Worm (Caenorhabditis elegans): ENCODE data around the gene daf-5.

- no peak for TF ChIP-seq unc-130 (tag; optimal IDR thresholded peaks at IDR 0.05)
- TF ChIP-seq mep-1 (tag; optimal IDR thresholded peaks at IDR 0.05), result no peak
- TF ChIP-seq mdl-1 (tag; optimal IDR thresholded peaks at IDR 0.05), result no peak
- TF ChIP-seq unc-30 (tag; optimal IDR thresholded peaks at IDR 0.05), result no peak
- TF ChIP-seq ama-1 (optimal IDR thresholded peaks at IDR 0.05), result no peak
- no peak for TF ChIP-seq nhr-85 (tag)
- no peak for TF ChIP-seq fos-1 (tag; optimal IDR thresholded peaks at IDR 0.05)
- TF ChIP-seq ztf-11 (tag; optimal IDR thresholded peaks at IDR 0.05), result no peak
- TF ChIP-seq ceh-90 (tag; optimal IDR thresholded peaks at IDR 0.05), result no peak
Observed at ce11 chrII:14095875-14096274, 43.8 kb upstream of the daf-5 start.
